Worm (Caenorhabditis elegans): Measurements from ENCODE around the gene fbxc-50.

ce11 chrII:3284558-3284957, 36.6 kb upstream of the fbxc-50 start, which contains the start of gene scl-15:
- no peak for TF ChIP-seq pha-4 (GFP tag; IDR thresholded peaks at IDR 0.05)
- no peak for TF ChIP-seq pha-4 (tag; optimal IDR thresholded peaks at IDR 0.05)
- no peak for TF ChIP-seq unc-130 (GFP tag; optimal IDR thresholded peaks at IDR 0.05)
- TF ChIP-seq hmg-1.1 (GFP tag; IDR thresholded peaks at IDR 0.05), result no peak
- no peak for TF ChIP-seq unc-62 (GFP tag; optimal IDR thresholded peaks at IDR 0.05 in 1 of 2)
- TF ChIP-seq unc-62 (tag; optimal IDR thresholded peaks at IDR 0.05), result no peak
- no peak for TF ChIP-seq lin-15B (tag; optimal IDR thresholded peaks at IDR 0.05)
